Worm (Caenorhabditis elegans) whole organism, L4 larva: Measurements from ENCODE around the gene acr-3.

Experiments used
- F10B5.3 ChIP-seq: sonication (generic microtip); optimal IDR thresholded peaks from 2 replicates; lab custom pipeline; 2016; ENCODE audit warnings: mild to moderate bottlenecking, missing genetic modification characterization, missing compliant biosample characterization
- Y105C5A.15 ChIP-seq: fragments of 200-800 bp; sonication (Bioruptor generic); IDR thresholded peaks from 2 replicates; pipeline ENCODE4 v1.3.6; 2022; ENCODE audit warnings: missing genetic modification characterization, missing compliant biosample characterization
- Y48G9A.11 ChIP-seq: fragments of 200-800 bp; sonication (Bioruptor generic); IDR thresholded peaks from 2 replicates; pipeline ENCODE4 v1.3.6; 2022; ENCODE audit warnings: missing genetic modification reagents, missing genetic modification characterization, missing compliant biosample characterization
- Y5F2A.4 ChIP-seq: fragments of 200-800 bp; sonication (Bioruptor generic); optimal IDR thresholded peaks from 2 replicates; lab custom pipeline; 2018; ENCODE audit warnings: mild to moderate bottlenecking, missing genetic modification characterization, missing compliant biosample characterization
- Y75B8A.6 ChIP-seq: fragments of 200-800 bp; sonication (Bioruptor generic); IDR thresholded peaks from 2 replicates; pipeline ENCODE4 v1.3.6; 2022; ENCODE audit warnings: missing genetic modification reagents, missing genetic modification characterization, missing compliant biosample characterization
- ZK546.5 ChIP-seq, 2 experiments: sonication (generic microtip); optimal IDR thresholded peaks; 2 replicates each; lab custom pipeline; 2017; ENCODE audit warnings: missing biosample characterization in 2 of 2, missing genetic modification characterization in 2 of 2
- aly-2 ChIP-seq: sonication (generic microtip); optimal IDR thresholded peaks from 2 replicates; lab custom pipeline; 2018; ENCODE audit warnings: missing biosample characterization, missing genetic modification characterization
- ama-1 ChIP-seq: fragments of 150-350 bp; optimal IDR thresholded peaks from 2 replicates; lab custom pipeline; 2014; ENCODE audit warnings: inconsistent platforms, mixed read lengths
- attf-4 ChIP-seq: sonication (generic microtip); optimal IDR thresholded peaks from 3 replicates; lab custom pipeline; 2017; ENCODE audit warnings: missing biosample characterization, missing genetic modification characterization
- ceh-20 ChIP-seq: fragments of 200-800 bp; sonication (Bioruptor generic); IDR thresholded peaks from 2 replicates; pipeline ENCODE4 v1.3.6; 2022; ENCODE audit warnings: missing genetic modification reagents, missing genetic modification characterization, missing compliant biosample characterization
- ceh-28 ChIP-seq: fragments of 150-350 bp; optimal IDR thresholded peaks from 2 replicates; lab custom pipeline; 2014; ENCODE audit warnings: missing biosample characterization, missing genetic modification reagents, missing genetic modification characterization
- ceh-62 ChIP-seq: sonication (generic microtip); optimal IDR thresholded peaks from 2 replicates; lab custom pipeline; 2017; ENCODE audit warnings: missing biosample characterization, missing genetic modification characterization
- ceh-82 ChIP-seq: sonication (generic microtip); optimal IDR thresholded peaks from 2 replicates; lab custom pipeline; 2017; ENCODE audit warnings: missing biosample characterization, missing genetic modification characterization
- daf-19 ChIP-seq: fragments of 200-800 bp; sonication (Bioruptor generic); conservative IDR thresholded peaks from 2 replicates; pipeline ENCODE4 v1.3.6; 2022; ENCODE audit warnings: missing genetic modification characterization, missing compliant biosample characterization
- dpl-1 ChIP-seq: fragments of 150-350 bp; optimal IDR thresholded peaks from 2 replicates; lab custom pipeline; 2014; ENCODE audit warnings: missing biosample characterization, missing genetic modification reagents, missing genetic modification characterization
- dve-1 ChIP-seq: sonication (generic microtip); optimal IDR thresholded peaks from 2 replicates; lab custom pipeline; 2017; ENCODE audit warnings: antibody characterized with exemption, mild to moderate bottlenecking, missing genetic modification characterization, missing compliant biosample characterization; ENCODE audit not compliant: insufficient read depth
- fkh-10 ChIP-seq: fragments of 150-350 bp; optimal IDR thresholded peaks from 2 replicates; lab custom pipeline; 2014; ENCODE audit warnings: missing biosample characterization, missing genetic modification reagents, missing genetic modification characterization
- hif-1 ChIP-seq, 2 experiments: sonication (generic microtip); optimal IDR thresholded peaks; 2 replicates each; lab custom pipeline; 2016 to 2017; ENCODE audit warnings: missing compliant biosample characterization in 2 of 2, missing genetic modification characterization in 2 of 2, missing genetic modification reagents in 2 of 2, missing genotype in 2 of 2, mild to moderate bottlenecking in 1 of 2
- hlh-11 ChIP-seq: fragments of 200-800 bp; sonication (Bioruptor generic); optimal IDR thresholded peaks from 2 replicates; lab custom pipeline; 2018; ENCODE audit warnings: mild to moderate bottlenecking, missing genetic modification characterization, missing compliant biosample characterization
- hmg-1.1 ChIP-seq: fragments of 200-800 bp; sonication (Bioruptor generic); IDR thresholded peaks from 2 replicates; pipeline ENCODE4 v1.3.6; 2022; ENCODE audit warnings: missing genetic modification reagents, missing genetic modification characterization, missing compliant biosample characterization
- lim-7 ChIP-seq: fragments of 200-800 bp; sonication (Bioruptor generic); IDR thresholded peaks from 2 replicates; pipeline ENCODE4 v1.3.6; 2022; ENCODE audit warnings: missing genetic modification characterization, missing compliant biosample characterization
- lin-1 ChIP-seq: fragments of 200-800 bp; sonication (Bioruptor generic); IDR thresholded peaks from 2 replicates; pipeline ENCODE4 v1.3.6; 2022; ENCODE audit warnings: missing genetic modification reagents, missing genetic modification characterization, missing compliant biosample characterization
- lin-15B ChIP-seq: fragments of 150-350 bp; sonication (generic microtip); optimal IDR thresholded peaks from 3 replicates; lab custom pipeline; 2014; ENCODE audit warnings: missing biosample characterization, missing genetic modification characterization
- lin-29 ChIP-seq: fragments of 200-800 bp; sonication (Bioruptor generic); IDR thresholded peaks from 2 replicates; pipeline ENCODE4 v1.3.6; 2022; ENCODE audit warnings: missing genetic modification reagents, missing genetic modification characterization, missing compliant biosample characterization
- lin-38 ChIP-seq: fragments of 200-800 bp; sonication (Bioruptor generic); IDR thresholded peaks from 2 replicates; pipeline ENCODE4 v1.3.6; 2022; ENCODE audit warnings: missing genetic modification reagents, missing genetic modification characterization, missing compliant biosample characterization
- lsy-2 ChIP-seq, 2 experiments: fragments of 150-350 bp in 1 of 2; sonication (generic microtip) in 1 of 2; optimal IDR thresholded peaks; 2 replicates each; lab custom pipeline; 2014 to 2017; ENCODE audit warnings: missing biosample characterization in 2 of 2, missing genetic modification characterization in 2 of 2
- madf-5 ChIP-seq, 2 experiments: fragments of 200-800 bp; sonication (Bioruptor generic); IDR thresholded peaks; 2 replicates each; pipeline ENCODE4 v1.3.6; 2022; ENCODE audit warnings: missing compliant biosample characterization in 2 of 2, missing genetic modification characterization in 2 of 2
- madf-9 ChIP-seq: fragments of 200-800 bp; sonication (Bioruptor generic); conservative IDR thresholded peaks from 2 replicates; pipeline ENCODE4 v1.3.6; 2022; ENCODE audit warnings: missing genetic modification reagents, missing genetic modification characterization, missing compliant biosample characterization
- mdl-1 ChIP-seq, 2 experiments: fragments of 150-350 bp in 1 of 2; sonication (generic microtip) in 1 of 2; optimal IDR thresholded peaks; 2 replicates each; lab custom pipeline; 2014 to 2017; ENCODE audit warnings: missing biosample characterization in 2 of 2, missing genetic modification characterization in 2 of 2
- mxl-3 ChIP-seq: fragments of 200-800 bp; sonication (Bioruptor generic); optimal IDR thresholded peaks from 2 replicates; lab custom pipeline; 2018; ENCODE audit warnings: mild to moderate bottlenecking, missing genetic modification characterization, missing compliant biosample characterization
- nhr-102 ChIP-seq: sonication (generic microtip); optimal IDR thresholded peaks from 2 replicates; lab custom pipeline; 2016; ENCODE audit warnings: mild to moderate bottlenecking, missing genetic modification characterization, moderate library complexity, missing compliant biosample characterization
- nhr-11 ChIP-seq: fragments of 150-350 bp; optimal IDR thresholded peaks from 2 replicates; lab custom pipeline; 2014; ENCODE audit warnings: missing biosample characterization, missing genetic modification characterization
- nhr-25 ChIP-seq: sonication (generic microtip); optimal IDR thresholded peaks from 2 replicates; lab custom pipeline; 2017; ENCODE audit warnings: missing genetic modification characterization, mild to moderate bottlenecking, missing compliant biosample characterization, antibody characterized with exemption, moderate library complexity, borderline replicate concordance; ENCODE audit not compliant: insufficient read depth
- nhr-28 ChIP-seq: fragments of 150-350 bp; optimal IDR thresholded peaks from 2 replicates; lab custom pipeline; 2014; ENCODE audit warnings: missing biosample characterization, missing genetic modification characterization
- nhr-42 ChIP-seq: fragments of 200-800 bp; sonication (Bioruptor generic); IDR thresholded peaks from 2 replicates; pipeline ENCODE4 v1.3.6; 2022; ENCODE audit warnings: missing genetic modification characterization, missing compliant biosample characterization
- php-3 ChIP-seq: fragments of 200-800 bp; sonication (Bioruptor generic); IDR thresholded peaks from 2 replicates; pipeline ENCODE4 v1.3.6; 2022; ENCODE audit warnings: missing genetic modification reagents, missing genetic modification characterization, missing compliant biosample characterization
- pqm-1 ChIP-seq: sonication (generic microtip); optimal IDR thresholded peaks from 2 replicates; lab custom pipeline; 2017; ENCODE audit warnings: missing biosample characterization, missing genetic modification characterization
- saeg-2 ChIP-seq: fragments of 200-800 bp; sonication (Bioruptor generic); IDR thresholded peaks from 2 replicates; pipeline ENCODE4 v1.3.6; 2022; ENCODE audit warnings: missing genetic modification reagents, missing genetic modification characterization, missing compliant biosample characterization
- sdz-12 ChIP-seq: fragments of 200-800 bp; sonication (Bioruptor generic); optimal IDR thresholded peaks from 2 replicates; lab custom pipeline; 2018; ENCODE audit warnings: mild to moderate bottlenecking, missing genetic modification characterization, missing compliant biosample characterization
- skn-1 ChIP-seq: fragments of 150-350 bp; optimal IDR thresholded peaks from 2 replicates; lab custom pipeline; 2014; ENCODE audit warnings: missing biosample characterization, missing genetic modification characterization
- snpc-1.2 ChIP-seq: fragments of 200-800 bp; sonication (Bioruptor generic); IDR thresholded peaks from 2 replicates; pipeline ENCODE4 v1.3.6; 2022; ENCODE audit warnings: missing genetic modification reagents, missing genetic modification characterization, missing compliant biosample characterization
- snpc-4 ChIP-seq: fragments of 150-350 bp; optimal IDR thresholded peaks from 2 replicates; lab custom pipeline; 2014; ENCODE audit warnings: missing biosample characterization, missing genetic modification characterization
- spr-3 ChIP-seq: fragments of 200-800 bp; sonication (Bioruptor generic); optimal IDR thresholded peaks from 2 replicates; lab custom pipeline; 2018; ENCODE audit warnings: mild to moderate bottlenecking, missing genetic modification characterization, missing compliant biosample characterization
- tag-97 ChIP-seq: fragments of 200-800 bp; sonication (Bioruptor generic); IDR thresholded peaks from 2 replicates; pipeline ENCODE4 v1.3.6; 2022; ENCODE audit warnings: missing genetic modification characterization, missing compliant biosample characterization
- tra-1 ChIP-seq: fragments of 200-800 bp; sonication (Bioruptor generic); IDR thresholded peaks from 2 replicates; pipeline ENCODE4 v1.3.6; 2022; ENCODE audit warnings: missing genetic modification reagents, missing genetic modification characterization, missing compliant biosample characterization
- unc-130 ChIP-seq: sonication (generic microtip); optimal IDR thresholded peaks from 2 replicates; lab custom pipeline; 2016; ENCODE audit warnings: missing genetic modification reagents, missing genetic modification characterization, missing compliant biosample characterization
- unc-62 ChIP-seq, 3 experiments: fragments of 150-350 bp in 1 of 3; sonication (generic microtip); optimal IDR thresholded peaks in 2 of 3; peaks in 1 of 3; 1 replicate in 1 of 3; 2 replicates in 2 of 3; lab custom pipeline; 2014 to 2017; ENCODE audit warnings: missing biosample characterization in 3 of 3, missing genetic modification characterization in 3 of 3, missing genetic modification reagents in 3 of 3, missing genotype in 1 of 3
- vab-7 ChIP-seq: fragments of 200-800 bp; sonication (Bioruptor generic); IDR thresholded peaks from 2 replicates; pipeline ENCODE4 v1.3.6; 2022; ENCODE audit warnings: missing genetic modification reagents, missing genetic modification characterization, missing compliant biosample characterization
- zag-1 ChIP-seq: fragments of 150-350 bp; optimal IDR thresholded peaks from 2 replicates; lab custom pipeline; 2014; ENCODE audit warnings: missing biosample characterization, missing genetic modification characterization
- zip-2 ChIP-seq: fragments of 150-350 bp; optimal IDR thresholded peaks from 2 replicates; lab custom pipeline; 2014; ENCODE audit warnings: missing biosample characterization, missing genetic modification characterization
- ztf-11 ChIP-seq: fragments of 150-350 bp; optimal IDR thresholded peaks from 2 replicates; lab custom pipeline; 2014; ENCODE audit warnings: missing biosample characterization, missing genetic modification characterization

acr-3 gene

DNA sequence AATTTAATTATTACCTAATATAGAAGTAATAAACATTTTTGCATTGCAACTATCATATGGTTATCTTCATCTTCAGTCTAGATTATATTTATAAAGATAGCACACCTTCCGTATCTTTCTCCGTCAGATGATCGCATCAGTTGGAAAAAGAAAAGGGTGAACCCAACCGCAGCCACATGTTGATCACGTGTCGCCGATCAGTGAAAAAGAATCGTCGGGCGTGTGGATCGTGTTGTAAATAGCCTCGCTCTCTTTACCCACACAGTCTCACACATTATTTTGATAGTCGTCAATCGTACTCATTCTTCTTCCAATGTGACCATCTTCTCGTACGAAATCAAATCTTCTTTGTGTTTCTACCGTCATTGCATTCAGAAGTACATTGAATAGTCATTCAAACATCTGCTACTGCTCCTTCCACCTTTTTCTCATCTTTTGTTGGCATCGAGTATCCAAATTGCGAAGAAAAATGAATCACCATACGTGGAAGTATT is 34.6 kb downstream of the acr-3 start (continued):
- TF ChIP-seq snpc-1.2 (GFP tag; lab: Robert Waterston, UW) (no peak), skn-1 (tag; lab: Kevin White, UChicago) (no peak), tag-97 (GFP tag; lab: Robert Waterston, UW) (no peak), hif-1 (tag; optimal IDR thresholded peaks at IDR 0.05; lab: Kevin White, UChicago) (peak; percentile 64 to 81), php-3 (GFP tag; lab: Robert Waterston, UW) (peak; percentile 54; the same call in 1 of the 2 replicates), nhr-25 (tag; lab: Kevin White, UChicago) (peak; percentile 94), pqm-1 (tag; lab: Kevin White, UChicago) (peak; percentile 60), lin-29 (GFP tag; lab: Robert Waterston, UW) (peak; percentile 81), Y75B8A.6 (peak; percentile 90), zag-1 (tag; lab: Kevin White, UChicago) (no peak), lsy-2 (tag; optimal IDR thresholded peaks at IDR 0.05; lab: Kevin White, UChicago) (peak; percentile 61 to 88), ztf-11 (no peak), ceh-20 (GFP tag; lab: Robert Waterston, UW) (peak; percentile 64), nhr-28 (tag; lab: Kevin White, UChicago) (peak; percentile 94), ceh-62 (no peak), nhr-11 (peak; percentile 84), unc-62 (GFP tag; optimal IDR thresholded peaks at IDR 0.05 in 1 of 2; lab: Kevin White, UChicago) (peak in 1 of 2 experiments; percentile 99), unc-62 (tag; optimal IDR thresholded peaks at IDR 0.05; lab: Kevin White, UChicago) (no peak), hmg-1.1 (GFP tag; lab: Robert Waterston, UW) (peak; percentile 45), lin-38 (GFP tag; lab: Robert Waterston, UW) (peak; percentile 63), Y5F2A.4 (no peak), lin-1 (GFP tag; lab: Robert Waterston, UW) (peak; percentile 93), mxl-3 (peak; percentile 98), madf-5 (GFP tag; IDR thresholded peaks at IDR 0.05; lab: Robert Waterston, UW) (0 out of 4 replicates have a peak, but pooled peaks have one; percentile 1 to 53), unc-130 (GFP tag; lab: Kevin White, UChicago) (no peak), fkh-10 (GFP tag; lab: Kevin White, UChicago) (no peak), nhr-102 (tag; lab: Kevin White, UChicago) (peak; percentile 93), snpc-4 (tag; lab: Kevin White, UChicago) (no peak), ceh-28 (tag; lab: Kevin White, UChicago) (no peak), Y48G9A.11 (GFP tag; lab: Robert Waterston, UW) (no peak), hlh-11 (tag; lab: Kevin White, UChicago) (peak; percentile 100), aly-2 (tag; lab: Kevin White, UChicago) (no peak), tra-1 (peak; percentile 97), attf-4 (tag; lab: Kevin White, UChicago) (no peak), vab-7 (GFP tag; lab: Robert Waterston, UW) (no peak), lin-15B (tag; lab: Kevin White, UChicago) (no peak), mdl-1 (tag; optimal IDR thresholded peaks at IDR 0.05; lab: Kevin White, UChicago) (peak in 1 of 2 experiments; percentile 100), dve-1 (tag; lab: Kevin White, UChicago) (peak; percentile 98), Y105C5A.15 (GFP tag; lab: Robert Waterston, UW) (0 out of 2 replicates have a peak, but pooled peaks have one; percentile 5), dpl-1 (GFP tag; lab: Kevin White, UChicago) (peak; percentile 56), lim-7 (no peak), nhr-42 (GFP tag; lab: Robert Waterston, UW) (peak; percentile 78; the same call in 1 of the 2 replicates), sdz-12 (peak; percentile 40), daf-19 (GFP tag; lab: Robert Waterston, UW) (peak; percentile 61; the same call in 1 of the 2 replicates), spr-3 (GFP tag; lab: Kevin White, UChicago) (no peak), zip-2 (tag; lab: Kevin White, UChicago) (peak; percentile 80), F10B5.3 (tag; lab: Kevin White, UChicago) (peak; percentile 57), ZK546.5 (tag; optimal IDR thresholded peaks at IDR 0.05; lab: Kevin White, UChicago) (no peak), ama-1 (lab: Kevin White, UChicago) (peak; percentile 96), saeg-2 (GFP tag; lab: Robert Waterston, UW) (peak; percentile 91), ceh-82 (tag; lab: Kevin White, UChicago) (no peak), madf-9 (peak; percentile 69)
